Worm (Caenorhabditis elegans) whole organism, late embryonic: Measurements from ENCODE around the gene F28C6.5.

ENCODE experiments used
- C08G9.2 ChIP-seq: sonication (generic microtip); optimal IDR thresholded peaks from 2 replicates; lab custom pipeline; 2016; ENCODE audit warnings: mild to moderate bottlenecking, missing genetic modification characterization, moderate library complexity, missing compliant biosample characterization
- C38D4.7 ChIP-seq: fragments of 200-800 bp; sonication (Bioruptor generic); optimal IDR thresholded peaks from 2 replicates; lab custom pipeline; 2018; ENCODE audit warnings: mild to moderate bottlenecking, missing genetic modification characterization, moderate library complexity, missing compliant biosample characterization
- F13H6.1 ChIP-seq: sonication (generic microtip); optimal IDR thresholded peaks from 2 replicates; lab custom pipeline; 2016; ENCODE audit warnings: missing genetic modification characterization, missing compliant biosample characterization
- K09A11.1 ChIP-seq: sonication (generic microtip); optimal IDR thresholded peaks from 2 replicates; lab custom pipeline; 2017; ENCODE audit warnings: antibody characterized with exemption, mild to moderate bottlenecking, missing genetic modification characterization, missing compliant biosample characterization; ENCODE audit not compliant: insufficient read depth
- T23F11.4 ChIP-seq: fragments of 200-800 bp; sonication (Bioruptor generic); optimal IDR thresholded peaks from 2 replicates; lab custom pipeline; 2018; ENCODE audit warnings: mild to moderate bottlenecking, missing genetic modification characterization, missing compliant biosample characterization
- ama-1 ChIP-seq: fragments of 150-350 bp; optimal IDR thresholded peaks from 2 replicates; lab custom pipeline; 2014
- ceh-14 ChIP-seq: sonication (generic microtip); optimal IDR thresholded peaks from 2 replicates; lab custom pipeline; 2016; ENCODE audit warnings: missing genotype, missing genetic modification characterization, missing compliant biosample characterization
- ceh-24 ChIP-seq: sonication (generic microtip); optimal IDR thresholded peaks from 2 replicates; lab custom pipeline; 2016; ENCODE audit warnings: mild to moderate bottlenecking, missing genetic modification characterization, missing compliant biosample characterization
- ceh-30 ChIP-seq: fragments of 150-350 bp; optimal IDR thresholded peaks from 2 replicates; lab custom pipeline; 2014; ENCODE audit warnings: missing biosample characterization, missing genetic modification characterization
- ceh-34 ChIP-seq: sonication (generic microtip); optimal IDR thresholded peaks from 2 replicates; lab custom pipeline; 2016; ENCODE audit warnings: mild to moderate bottlenecking, missing genetic modification characterization, missing compliant biosample characterization
- ceh-45 ChIP-seq: fragments of 200-800 bp; sonication (Bioruptor generic); IDR thresholded peaks from 2 replicates; pipeline ENCODE4 v1.3.6; 2022; ENCODE audit warnings: missing genetic modification reagents, missing genetic modification characterization, missing compliant biosample characterization
- ceh-48 ChIP-seq: sonication (generic microtip); optimal IDR thresholded peaks from 2 replicates; lab custom pipeline; 2016; ENCODE audit warnings: missing genetic modification characterization, inconsistent platforms, missing compliant biosample characterization
- ceh-6 ChIP-seq: fragments of 200-800 bp; sonication (Bioruptor generic); optimal IDR thresholded peaks from 2 replicates; lab custom pipeline; 2018; ENCODE audit warnings: mild to moderate bottlenecking, missing genetic modification characterization, missing compliant biosample characterization
- che-1 ChIP-seq: sonication (generic microtip); optimal IDR thresholded peaks from 2 replicates; lab custom pipeline; 2016; ENCODE audit warnings: mild to moderate bottlenecking, missing genetic modification characterization, missing compliant biosample characterization
- dmd-4 ChIP-seq: sonication (generic microtip); optimal IDR thresholded peaks from 2 replicates; lab custom pipeline; 2016; ENCODE audit warnings: borderline replicate concordance, missing genetic modification characterization, missing compliant biosample characterization
- dve-1 ChIP-seq: sonication (generic microtip); optimal IDR thresholded peaks from 2 replicates; lab custom pipeline; 2017; ENCODE audit warnings: antibody characterized with exemption, mild to moderate bottlenecking, missing genetic modification characterization, missing compliant biosample characterization
- elt-2 ChIP-seq: sonication (generic microtip); optimal IDR thresholded peaks from 2 replicates; lab custom pipeline; 2016; ENCODE audit warnings: missing genetic modification reagents, missing genetic modification characterization, missing compliant biosample characterization
- elt-4 ChIP-seq: sonication (generic microtip); optimal IDR thresholded peaks from 2 replicates; lab custom pipeline; 2016; ENCODE audit warnings: missing genetic modification characterization, missing compliant biosample characterization
- ets-4 ChIP-seq: sonication (generic microtip); optimal IDR thresholded peaks from 2 replicates; lab custom pipeline; 2016; ENCODE audit warnings: missing genetic modification characterization, missing compliant biosample characterization
- eyg-1 ChIP-seq: sonication (generic microtip); optimal IDR thresholded peaks from 2 replicates; lab custom pipeline; 2016; ENCODE audit warnings: missing genotype, missing genetic modification characterization, missing compliant biosample characterization
- fkh-6 ChIP-seq: sonication (generic microtip); optimal IDR thresholded peaks from 2 replicates; lab custom pipeline; 2016; ENCODE audit warnings: missing genetic modification characterization, missing compliant biosample characterization
- gmeb-2 ChIP-seq: sonication (generic microtip); optimal IDR thresholded peaks from 2 replicates; lab custom pipeline; 2016; ENCODE audit warnings: missing genetic modification characterization, inconsistent platforms, missing compliant biosample characterization
- hlh-15 ChIP-seq: sonication (generic microtip); optimal IDR thresholded peaks from 2 replicates; lab custom pipeline; 2016; ENCODE audit warnings: missing genetic modification characterization, missing compliant biosample characterization
- hlh-6 ChIP-seq: sonication (generic microtip); optimal IDR thresholded peaks from 2 replicates; lab custom pipeline; 2016; ENCODE audit warnings: missing genotype, missing genetic modification characterization, missing compliant biosample characterization
- hlh-8 ChIP-seq: sonication (generic microtip); optimal IDR thresholded peaks from 2 replicates; lab custom pipeline; 2016; ENCODE audit warnings: missing genotype, missing genetic modification characterization, missing compliant biosample characterization
- madf-2 ChIP-seq: sonication (generic microtip); optimal IDR thresholded peaks from 2 replicates; lab custom pipeline; 2017; ENCODE audit warnings: missing genetic modification characterization, missing compliant biosample characterization
- nhr-11 ChIP-seq: fragments of 150-350 bp; optimal IDR thresholded peaks from 2 replicates; lab custom pipeline; 2014; ENCODE audit warnings: missing biosample characterization, missing genetic modification characterization
- nhr-232 ChIP-seq: sonication (generic microtip); optimal IDR thresholded peaks from 2 replicates; lab custom pipeline; 2016; ENCODE audit warnings: missing genetic modification characterization, missing compliant biosample characterization
- odd-2 ChIP-seq: sonication (generic microtip); optimal IDR thresholded peaks from 2 replicates; lab custom pipeline; 2017; ENCODE audit warnings: antibody characterized with exemption, mild to moderate bottlenecking, missing genetic modification characterization, missing compliant biosample characterization
- pat-9 ChIP-seq: fragments of 200-800 bp; sonication (Bioruptor generic); optimal IDR thresholded peaks from 2 replicates; lab custom pipeline; 2018; ENCODE audit warnings: mild to moderate bottlenecking, missing genetic modification characterization, moderate library complexity, missing compliant biosample characterization
- pax-1 ChIP-seq: fragments of 150-350 bp; optimal IDR thresholded peaks from 2 replicates; lab custom pipeline; 2014; ENCODE audit warnings: missing biosample characterization, missing genetic modification characterization
- pha-2 ChIP-seq: sonication (generic microtip); optimal IDR thresholded peaks from 2 replicates; lab custom pipeline; 2017; ENCODE audit warnings: mild to moderate bottlenecking, missing genetic modification characterization, missing compliant biosample characterization
- pha-4 ChIP-seq: fragments of 150-350 bp; optimal IDR thresholded peaks from 2 replicates; lab custom pipeline; 2018; ENCODE audit warnings: missing biosample characterization, missing genetic modification reagents, missing genetic modification characterization
- pqm-1 ChIP-seq: sonication (generic microtip); optimal IDR thresholded peaks from 2 replicates; lab custom pipeline; 2016; ENCODE audit warnings: missing genetic modification characterization, missing compliant biosample characterization
- ref-2 ChIP-seq: sonication (generic microtip); optimal IDR thresholded peaks from 2 replicates; lab custom pipeline; 2016; ENCODE audit warnings: missing genetic modification characterization, missing compliant biosample characterization
- sdc-2 ChIP-seq: sonication (generic microtip); optimal IDR thresholded peaks from 2 replicates; lab custom pipeline; 2016; ENCODE audit warnings: missing genotype, missing genetic modification characterization, missing compliant biosample characterization
- sox-2 ChIP-seq: fragments of 200-800 bp; sonication (Bioruptor generic); IDR thresholded peaks from 2 replicates; pipeline ENCODE4 v1.3.6; 2022; ENCODE audit warnings: missing genetic modification reagents, missing genetic modification characterization, missing compliant biosample characterization
- tbx-7 ChIP-seq: sonication (generic microtip); optimal IDR thresholded peaks from 2 replicates; lab custom pipeline; 2016; ENCODE audit warnings: missing genotype, missing genetic modification characterization, missing compliant biosample characterization
- unc-42 ChIP-seq: sonication (generic microtip); optimal IDR thresholded peaks from 2 replicates; lab custom pipeline; 2016; ENCODE audit warnings: missing genotype, missing genetic modification characterization, missing compliant biosample characterization
- zip-5 ChIP-seq: sonication (generic microtip); optimal IDR thresholded peaks from 2 replicates; lab custom pipeline; 2016; ENCODE audit warnings: missing genetic modification characterization, missing compliant biosample characterization

F28C6.5 gene

ce11 chrII:8625163-8625562, 25.8 kb downstream of the F28C6.5 start, which contains the start of gene sptf-2:
sptf-2 (plus strand) TSS chrII:8625459.
- TF ChIP-seq elt-2 (tag; lab: Kevin White, UChicago) (peak; percentile 93), ceh-24 (tag; lab: Kevin White, UChicago) (no peak), fkh-6 (tag; lab: Kevin White, UChicago) (no peak), dmd-4 (tag; lab: Kevin White, UChicago) (no peak), zip-5 (tag; lab: Kevin White, UChicago) (no peak)

- no peak for TF ChIP-seq gmeb-2 (tag; lab: Kevin White, UChicago)
- TF ChIP-seq hlh-6 (tag; lab: Kevin White, UChicago) = no peak
- no peak for TF ChIP-seq unc-42 (tag; lab: Kevin White, UChicago)
- TF ChIP-seq T23F11.4 (GFP tag; lab: Kevin White, UChicago) = no peak
- no peak for TF ChIP-seq madf-2 (tag; lab: Kevin White, UChicago)
- no peak for TF ChIP-seq odd-2 (tag; lab: Kevin White, UChicago)
- no peak for TF ChIP-seq ceh-48 (tag; lab: Kevin White, UChicago)
- TF ChIP-seq pqm-1 (tag; lab: Kevin White, UChicago) = no peak
- no peak for TF ChIP-seq ceh-24 (tag; lab: Kevin White, UChicago)
- TF ChIP-seq pha-4 (tag; lab: Kevin White, UChicago) = no peak
- TF ChIP-seq eyg-1 (tag; lab: Kevin White, UChicago) = no peak
- TF ChIP-seq elt-4 = no peak
- TF ChIP-seq ama-1 (lab: Kevin White, UChicago) = no peak
- TF ChIP-seq F13H6.1 (tag; lab: Kevin White, UChicago) = no peak
- TF ChIP-seq pat-9 = no peak
- TF ChIP-seq elt-2 (tag; lab: Kevin White, UChicago) = no peak
- TF ChIP-seq nhr-232 = no peak
- TF ChIP-seq sox-2 (GFP tag; lab: Robert Waterston, UW) = no peak
- no peak for TF ChIP-seq ets-4 (tag; lab: Kevin White, UChicago)
Measured at ce11 chrII:8626598-8626997, 27.3 kb downstream of the F28C6.5 start.

- TF ChIP-seq ref-2 (tag; lab: Kevin White, UChicago) (no peak), K09A11.1 (tag; lab: Kevin White, UChicago) (no peak), C08G9.2 (tag; lab: Kevin White, UChicago) (no peak), nhr-11 (tag; lab: Kevin White, UChicago) (no peak), ceh-48 (tag; lab: Kevin White, UChicago) (no peak), che-1 (no peak), ceh-34 (no peak), odd-2 (tag; lab: Kevin White, UChicago) (no peak), tbx-7 (tag; lab: Kevin White, UChicago) (no peak), zip-5 (tag; lab: Kevin White, UChicago) (no peak), ets-4 (tag; lab: Kevin White, UChicago) (no peak), ceh-24 (tag; lab: Kevin White, UChicago) (no peak), ama-1 (lab: Kevin White, UChicago) (no peak), elt-4 (no peak), madf-2 (tag; lab: Kevin White, UChicago) (no peak)
Measured at ce11 chrII:8627907-8628306, 28.6 kb downstream of the F28C6.5 start.

- TF ChIP-seq pqm-1 (tag; lab: Kevin White, UChicago) (no peak), sdc-2 (no peak), eyg-1 (tag; lab: Kevin White, UChicago) (no peak), tbx-7 (tag; lab: Kevin White, UChicago) (no peak), ceh-45 (GFP tag; lab: Robert Waterston, UW) (no peak), dve-1 (tag; lab: Kevin White, UChicago) (no peak), C38D4.7 (no peak), ceh-6 (no peak), sox-2 (GFP tag; lab: Robert Waterston, UW) (no peak), ceh-14 (tag; lab: Kevin White, UChicago) (no peak), ceh-30 (no peak), hlh-8 (no peak), pax-1 (tag; lab: Kevin White, UChicago) (no peak), pha-2 (tag; lab: Kevin White, UChicago) (no peak), hlh-15 (tag; lab: Kevin White, UChicago) (no peak)
Measured at ce11 chrII:8630088-8630487, 30.8 kb downstream of the F28C6.5 start, which contains the start of gene T22C8.6. T22C8.6 (minus strand) TSS chrII:8630281.
